Worm (Caenorhabditis elegans) whole organism, L4/young adult: ENCODE results near the gene H40L08.1.
A peak's percentile ranks its signal among the peaks of the same experiment; 100 is the strongest.

Experiments used
- W03F9.2 ChIP-seq: fragments of 150-350 bp; optimal IDR thresholded peaks from 2 replicates; lab custom pipeline; 2014; ENCODE audit warnings: missing biosample characterization, missing genetic modification characterization
- dao-5 ChIP-seq: sonication (generic microtip); optimal IDR thresholded peaks from 2 replicates; lab custom pipeline; 2016; ENCODE audit warnings: missing genotype, missing genetic modification characterization, moderate library complexity, missing compliant biosample characterization
- him-1 ChIP-seq: sonication (generic microtip); optimal IDR thresholded peaks from 2 replicates; lab custom pipeline; 2016; ENCODE audit warnings: missing genotype, missing genetic modification reagents, missing genetic modification characterization, missing compliant biosample characterization

The H40L08.1 gene

ce11 chrX:15072877-15073276, 11.0 kb downstream of the H40L08.1 start:
- TF ChIP-seq him-1 (no peak), W03F9.2 (tag; lab: Kevin White, UChicago) (no peak), dao-5 (no peak)

ce11 chrX:15070137-15070536, 13.7 kb downstream of the H40L08.1 start:
- no peak for TF ChIP-seq W03F9.2 (tag; lab: Kevin White, UChicago)
- no peak for TF ChIP-seq him-1

ce11 chrX:15069242-15069641, 14.6 kb downstream of the H40L08.1 start, which contains the start of gene mam-6:
mam-6 (minus strand) TSS chrX:15069342.
- no peak for TF ChIP-seq dao-5
- no peak for TF ChIP-seq him-1
- TF ChIP-seq W03F9.2 (tag; lab: Kevin White, UChicago), result no peak

- TF ChIP-seq him-1, result no peak
These were observed 23.6 kb downstream of the H40L08.1 start, which contains the start of gene fbxa-96 for ce11 chrX:15060303-15060702. fbxa-96 (minus strand) TSS chrX:15060403.

ce11 chrX:15057900-15058299, 26.0 kb downstream of the H40L08.1 start:
- no peak for TF ChIP-seq W03F9.2 (tag; lab: Kevin White, UChicago)
- TF ChIP-seq him-1, result no peak
- TF ChIP-seq dao-5, result no peak

ce11 chrX:15056737-15057136, 27.1 kb downstream of the H40L08.1 start, which contains the start of gene H03G16.5:
H03G16.5 (minus strand) TSS chrX:15056837.
- TF ChIP-seq dao-5, result no peak
- no peak for TF ChIP-seq W03F9.2 (tag; lab: Kevin White, UChicago)
- no peak for TF ChIP-seq him-1

- no peak for TF ChIP-seq dao-5
- no peak for TF ChIP-seq W03F9.2 (tag; lab: Kevin White, UChicago)
- TF ChIP-seq him-1, result no peak
These were observed 28.0 kb downstream of the H40L08.1 start, which contains the start of gene H03G16.7 for ce11 chrX:15055914-15056313. H03G16.7 (minus strand) TSS chrX:15056014.

- no peak for TF ChIP-seq dao-5
- no peak for TF ChIP-seq W03F9.2 (tag; lab: Kevin White, UChicago)
- no peak for TF ChIP-seq him-1
These were observed 30.5 kb downstream of the H40L08.1 start, which contains the start of gene H03G16.1 for ce11 chrX:15053223-15053933. H03G16.1 (plus strand) TSS chrX:15053883.

- TF ChIP-seq him-1 (no peak), W03F9.2 (tag; lab: Kevin White, UChicago) (no peak), dao-5 (no peak)
These were observed 31.5 kb downstream of the H40L08.1 start, which contains the start of gene H03G16.6 for ce11 chrX:15052385-15052784. H03G16.6 (plus strand) TSS chrX:15052685.

ce11 chrX:15050006-15050405, 33.9 kb downstream of the H40L08.1 start:
- TF ChIP-seq W03F9.2 (tag; lab: Kevin White, UChicago) (no peak), dao-5 (no peak), him-1 (no peak)

ce11 chrX:15047541-15047940, 36.3 kb downstream of the H40L08.1 start:
- TF ChIP-seq dao-5, result no peak
- no peak for TF ChIP-seq W03F9.2 (tag; lab: Kevin White, UChicago)
- TF ChIP-seq him-1, result no peak

ce11 chrX:15045401-15045800, 38.5 kb downstream of the H40L08.1 start:
- no peak for TF ChIP-seq W03F9.2 (tag; lab: Kevin White, UChicago)
- no peak for TF ChIP-seq dao-5
- TF ChIP-seq him-1, result no peak

- TF ChIP-seq him-1, result no peak
- TF ChIP-seq dao-5, result no peak
- TF ChIP-seq W03F9.2 (tag; lab: Kevin White, UChicago), result no peak
These were observed 41.3 kb downstream of the H40L08.1 start for ce11 chrX:15042549-15042948.

ce11 chrX:15041340-15041739, 42.5 kb downstream of the H40L08.1 start:
- TF ChIP-seq him-1 (no peak), W03F9.2 (tag; lab: Kevin White, UChicago) (no peak), dao-5 (no peak)

ce11 chrX:15040552-15041080, 43.3 kb downstream of the H40L08.1 start, which contains the start of gene C18B12.4:
C18B12.4 (minus strand) TSS chrX:15040602.
- peak; percentile 63 for TF ChIP-seq W03F9.2 (tag; lab: Kevin White, UChicago)
- TF ChIP-seq dao-5, result no peak
